Worm (Caenorhabditis elegans) whole organism, young adult: ENCODE results near the gene amx-1.

Source experiments
- B0035.1 ChIP-seq: sonication (generic microtip); optimal IDR thresholded peaks from 2 replicates; lab custom pipeline; 2016; ENCODE audit warnings: missing genetic modification characterization, mild to moderate bottlenecking, missing compliant biosample characterization, missing genotype, missing genetic modification reagents
- B0336.3 ChIP-seq: fragments of 200-800 bp; sonication (Bioruptor generic); IDR thresholded peaks from 2 replicates; pipeline ENCODE4 v1.3.6; 2022; ENCODE audit warnings: missing genetic modification characterization, missing compliant biosample characterization
- F10E7.11 ChIP-seq: sonication (generic microtip); optimal IDR thresholded peaks from 2 replicates; lab custom pipeline; 2017; ENCODE audit warnings: mild to moderate bottlenecking, missing genetic modification characterization, moderate library complexity, missing compliant biosample characterization
- F23B12.7 ChIP-seq: sonication (generic microtip); optimal IDR thresholded peaks from 2 replicates; lab custom pipeline; 2017; ENCODE audit warnings: missing genetic modification characterization, mild to moderate bottlenecking, missing compliant biosample characterization, antibody characterized with exemption, moderate library complexity; ENCODE audit not compliant: insufficient read depth
- F33H1.4 ChIP-seq: fragments of 200-800 bp; sonication (Bioruptor generic); IDR thresholded peaks from 2 replicates; pipeline ENCODE4 v1.3.6; 2022; ENCODE audit warnings: missing genetic modification reagents, missing genetic modification characterization, missing compliant biosample characterization
- F37B4.10 ChIP-seq: fragments of 200-800 bp; sonication (Bioruptor generic); IDR thresholded peaks from 2 replicates; pipeline ENCODE4 v1.3.6; 2022; ENCODE audit warnings: missing genetic modification characterization, missing compliant biosample characterization
- F55B11.4 ChIP-seq: sonication (generic microtip); optimal IDR thresholded peaks from 2 replicates; lab custom pipeline; 2016; ENCODE audit warnings: missing compliant biosample characterization, missing genetic modification characterization, borderline replicate concordance; ENCODE audit not compliant: insufficient read depth
- F57A8.1 ChIP-seq: fragments of 200-800 bp; sonication (Bioruptor generic); optimal IDR thresholded peaks from 2 replicates; lab custom pipeline; 2018; ENCODE audit warnings: mild to moderate bottlenecking, missing genetic modification characterization, moderate library complexity, missing compliant biosample characterization
- T07F8.4 ChIP-seq: sonication (generic microtip); optimal IDR thresholded peaks from 2 replicates; lab custom pipeline; 2016; ENCODE audit warnings: mild to moderate bottlenecking, missing genetic modification characterization, moderate library complexity, missing compliant biosample characterization
- Y53F4B.3 ChIP-seq: fragments of 200-800 bp; sonication (Bioruptor generic); IDR thresholded peaks from 2 replicates; pipeline ENCODE4 v1.3.6; 2022; ENCODE audit warnings: missing genetic modification reagents, missing genetic modification characterization, missing compliant biosample characterization
- Y56A3A.18 ChIP-seq: fragments of 200-800 bp; sonication (Bioruptor generic); IDR thresholded peaks from 2 replicates; pipeline ENCODE4 v1.3.6; 2022; ENCODE audit warnings: missing genetic modification reagents, missing genetic modification characterization, missing compliant biosample characterization
- Y67H2A.10 ChIP-seq: fragments of 200-800 bp; sonication (Bioruptor generic); conservative IDR thresholded peaks from 2 replicates; pipeline ENCODE4 v1.3.6; 2022; ENCODE audit warnings: missing genetic modification reagents, missing genetic modification characterization, missing compliant biosample characterization
- ama-1 ChIP-seq, 3 experiments: fragments of 150-350 bp in 1 of 3; sonication (generic microtip) in 2 of 3; optimal IDR thresholded peaks; 2 replicates each; lab custom pipeline; 2014 to 2018; ENCODE audit warnings: missing biosample characterization in 2 of 3, missing genetic modification characterization in 2 of 3, missing genetic modification reagents in 2 of 3
- aptf-3 ChIP-seq: fragments of 200-800 bp; sonication (Bioruptor generic); IDR thresholded peaks from 2 replicates; pipeline ENCODE4 v1.3.6; 2022; ENCODE audit warnings: missing genetic modification characterization, missing compliant biosample characterization
- athp-1 ChIP-seq: sonication (generic microtip); optimal IDR thresholded peaks from 2 replicates; lab custom pipeline; 2017; ENCODE audit warnings: mild to moderate bottlenecking, missing genetic modification characterization, missing compliant biosample characterization
- attf-5 ChIP-seq: fragments of 200-800 bp; sonication (Bioruptor generic); optimal IDR thresholded peaks from 2 replicates; lab custom pipeline; 2018; ENCODE audit warnings: mild to moderate bottlenecking, missing genetic modification characterization, missing compliant biosample characterization
- bed-2 ChIP-seq: fragments of 200-800 bp; sonication (Bioruptor generic); IDR thresholded peaks from 2 replicates; pipeline ENCODE4 v1.3.6; 2022; ENCODE audit warnings: missing genetic modification reagents, missing genetic modification characterization, missing compliant biosample characterization
- ccch-3 ChIP-seq: fragments of 200-800 bp; sonication (Bioruptor generic); optimal IDR thresholded peaks from 2 replicates; lab custom pipeline; 2018; ENCODE audit warnings: mild to moderate bottlenecking, missing genetic modification characterization, missing compliant biosample characterization
- ceh-100 ChIP-seq: fragments of 200-800 bp; sonication (Bioruptor generic); IDR thresholded peaks from 2 replicates; pipeline ENCODE4 v1.3.6; 2022; ENCODE audit warnings: missing genetic modification reagents, missing genetic modification characterization, missing compliant biosample characterization
- ceh-79 ChIP-seq: sonication (generic microtip); optimal IDR thresholded peaks from 2 replicates; lab custom pipeline; 2017; ENCODE audit warnings: mild to moderate bottlenecking, missing genetic modification characterization, missing compliant biosample characterization
- chd-7 ChIP-seq: sonication (generic microtip); optimal IDR thresholded peaks from 2 replicates; lab custom pipeline; 2016; ENCODE audit warnings: mild to moderate bottlenecking, missing genetic modification characterization, moderate library complexity, missing compliant biosample characterization
- dpl-1 ChIP-seq: fragments of 150-350 bp; optimal IDR thresholded peaks from 2 replicates; lab custom pipeline; 2014; ENCODE audit warnings: missing biosample characterization, missing genetic modification reagents, missing genetic modification characterization
- egl-18 ChIP-seq: fragments of 200-800 bp; sonication (Bioruptor generic); IDR thresholded peaks from 2 replicates; pipeline ENCODE4 v1.3.6; 2022; ENCODE audit warnings: missing genetic modification reagents, missing genetic modification characterization, missing compliant biosample characterization
- ets-4 ChIP-seq: fragments of 200-800 bp; sonication (Bioruptor generic); optimal IDR thresholded peaks from 2 replicates; lab custom pipeline; 2018; ENCODE audit warnings: mild to moderate bottlenecking, missing genetic modification characterization, missing compliant biosample characterization
- hmg-1.2 ChIP-seq: fragments of 200-800 bp; sonication (Bioruptor generic); IDR thresholded peaks from 2 replicates; pipeline ENCODE4 v1.3.6; 2022; ENCODE audit warnings: missing genetic modification reagents, missing genetic modification characterization, missing compliant biosample characterization
- lag-1 ChIP-seq: fragments of 200-800 bp; sonication (Bioruptor generic); IDR thresholded peaks from 2 replicates; pipeline ENCODE4 v1.3.6; 2022; ENCODE audit warnings: missing genetic modification reagents, missing genetic modification characterization, missing compliant biosample characterization
- let-526 ChIP-seq: fragments of 200-800 bp; sonication (Bioruptor generic); IDR thresholded peaks from 2 replicates; pipeline ENCODE4 v1.3.6; 2022; ENCODE audit warnings: missing genetic modification reagents, missing genetic modification characterization, missing compliant biosample characterization
- lsy-27 ChIP-seq: sonication (generic microtip); optimal IDR thresholded peaks from 2 replicates; lab custom pipeline; 2017; ENCODE audit warnings: missing genetic modification characterization, mild to moderate bottlenecking, missing compliant biosample characterization, antibody characterized with exemption, missing genotype, borderline replicate concordance; ENCODE audit not compliant: insufficient read depth
- madf-3 ChIP-seq: fragments of 200-800 bp; sonication (Bioruptor generic); IDR thresholded peaks from 2 replicates; pipeline ENCODE4 v1.3.6; 2022; ENCODE audit warnings: missing genetic modification reagents, missing genetic modification characterization, missing compliant biosample characterization
- madf-6 ChIP-seq: fragments of 200-800 bp; sonication (Bioruptor generic); IDR thresholded peaks from 2 replicates; pipeline ENCODE4 v1.3.6; 2022; ENCODE audit warnings: missing genetic modification reagents, missing genetic modification characterization, missing compliant biosample characterization
- mcd-1 ChIP-seq: fragments of 200-800 bp; sonication (Bioruptor generic); IDR thresholded peaks from 2 replicates; pipeline ENCODE4 v1.3.6; 2022; ENCODE audit warnings: missing genetic modification reagents, missing genetic modification characterization, missing compliant biosample characterization
- mes-4 ChIP-seq: sonication (generic microtip); optimal IDR thresholded peaks from 2 replicates; lab custom pipeline; 2016; ENCODE audit warnings: missing genotype, missing genetic modification characterization, missing compliant biosample characterization
- mxl-1 ChIP-seq: sonication (generic microtip); optimal IDR thresholded peaks from 2 replicates; lab custom pipeline; 2016; ENCODE audit warnings: missing genetic modification characterization, missing compliant biosample characterization
- nfya-1 ChIP-seq: sonication (generic microtip); optimal IDR thresholded peaks from 2 replicates; lab custom pipeline; 2017; ENCODE audit warnings: antibody characterized with exemption, missing compliant biosample characterization, missing genetic modification characterization, borderline replicate concordance; ENCODE audit not compliant: insufficient read depth
- nhr-179 ChIP-seq: sonication (generic microtip); optimal IDR thresholded peaks from 2 replicates; lab custom pipeline; 2016; ENCODE audit warnings: mild to moderate bottlenecking, missing genetic modification characterization, missing compliant biosample characterization
- nhr-80 ChIP-seq: sonication (generic microtip); optimal IDR thresholded peaks from 2 replicates; lab custom pipeline; 2016; ENCODE audit warnings: missing genetic modification characterization, missing compliant biosample characterization
- nhr-90 ChIP-seq: sonication (generic microtip); optimal IDR thresholded peaks from 2 replicates; lab custom pipeline; 2016; ENCODE audit warnings: missing genotype, mild to moderate bottlenecking, missing genetic modification characterization, missing compliant biosample characterization
- pha-4 ChIP-seq: fragments of 150-350 bp; sonication (generic microtip); optimal IDR thresholded peaks from 2 replicates; lab custom pipeline; 2014; ENCODE audit warnings: missing biosample characterization, missing genetic modification reagents, missing genetic modification characterization
- snpc-3.4 ChIP-seq: sonication (generic microtip); optimal IDR thresholded peaks from 2 replicates; lab custom pipeline; 2017; ENCODE audit warnings: missing genetic modification characterization, mild to moderate bottlenecking, missing compliant biosample characterization, antibody characterized with exemption, moderate library complexity, missing genotype, missing genetic modification reagents
- somi-1 ChIP-seq: fragments of 200-800 bp; sonication (Bioruptor generic); optimal IDR thresholded peaks from 2 replicates; lab custom pipeline; 2018; ENCODE audit warnings: mild to moderate bottlenecking, missing genetic modification characterization, missing compliant biosample characterization
- tbp1 ChIP-seq: fragments of 200-800 bp; sonication (Bioruptor generic); optimal IDR thresholded peaks from 2 replicates; lab custom pipeline; 2018; ENCODE audit warnings: mild to moderate bottlenecking, missing genetic modification characterization, missing compliant biosample characterization
- tlf-1 ChIP-seq: fragments of 200-800 bp; sonication (Bioruptor generic); optimal IDR thresholded peaks from 2 replicates; lab custom pipeline; 2018; ENCODE audit warnings: mild to moderate bottlenecking, missing genetic modification characterization, missing compliant biosample characterization
- zfh-2 ChIP-seq: fragments of 200-800 bp; sonication (Bioruptor generic); conservative IDR thresholded peaks from 2 replicates; pipeline ENCODE4 v1.3.6; 2022; ENCODE audit warnings: missing genetic modification reagents, missing genetic modification characterization, missing compliant biosample characterization
- zim-3 ChIP-seq: sonication (generic microtip); optimal IDR thresholded peaks from 2 replicates; lab custom pipeline; 2017; ENCODE audit warnings: mild to moderate bottlenecking, missing genetic modification characterization, moderate library complexity, missing compliant biosample characterization
- ztf-18 ChIP-seq: sonication (generic microtip); optimal IDR thresholded peaks from 2 replicates; lab custom pipeline; 2016; ENCODE audit warnings: missing genotype, mild to moderate bottlenecking, missing genetic modification characterization, missing compliant biosample characterization

amx-1 gene

ce11 chrIII:3783914-3784313, 38.3 kb upstream of the amx-1 start (continued):
- TF ChIP-seq ama-1 (optimal IDR thresholded peaks at IDR 0.05; lab: Kevin White, UChicago) (no peak), ama-1 (GFP tag; optimal IDR thresholded peaks at IDR 0.05; lab: Kevin White, UChicago) (no peak), ccch-3 (no peak)

ce11 chrIII:3785094-3785493, 37.1 kb upstream of the amx-1 start:
- TF ChIP-seq F23B12.7 (tag; lab: Kevin White, UChicago) (no peak), nhr-80 (peak; percentile 44), somi-1 (no peak)

- TF ChIP-seq Y56A3A.18 (no peak), madf-6 (GFP tag; lab: Robert Waterston, UW) (no peak), lsy-27 (tag; lab: Kevin White, UChicago) (no peak), mes-4 (tag; lab: Kevin White, UChicago) (no peak), chd-7 (tag; lab: Kevin White, UChicago) (no peak), mcd-1 (peak; percentile 56), hmg-1.2 (GFP tag; lab: Robert Waterston, UW) (peak; percentile 73), egl-18 (GFP tag; lab: Robert Waterston, UW) (no peak), pha-4 (tag; lab: Kevin White, UChicago) (no peak), F10E7.11 (tag; lab: Kevin White, UChicago) (no peak), Y53F4B.3 (GFP tag; lab: Robert Waterston, UW) (no peak), lag-1 (GFP tag; lab: Robert Waterston, UW) (no peak), F57A8.1 (no peak), dpl-1 (GFP tag; lab: Kevin White, UChicago) (no peak), Y67H2A.10 (GFP tag; lab: Robert Waterston, UW) (no peak), F23B12.7 (tag; lab: Kevin White, UChicago) (no peak), B0336.3 (GFP tag; lab: Robert Waterston, UW) (peak; percentile 61; the same call in 1 of the 2 replicates), ceh-79 (tag; lab: Kevin White, UChicago) (no peak), nfya-1 (tag; lab: Kevin White, UChicago) (no peak), attf-5 (GFP tag; lab: Kevin White, UChicago) (peak; percentile 45), zim-3 (tag; lab: Kevin White, UChicago) (no peak), snpc-3.4 (tag; lab: Kevin White, UChicago) (no peak), zfh-2 (GFP tag; lab: Robert Waterston, UW) (peak; percentile 74), F33H1.4 (GFP tag; lab: Robert Waterston, UW) (no peak), F55B11.4 (tag; lab: Kevin White, UChicago) (no peak), aptf-3 (no peak), tlf-1 (GFP tag; lab: Kevin White, UChicago) (no peak), let-526 (GFP tag; lab: Robert Waterston, UW) (no peak), nhr-179 (tag; lab: Kevin White, UChicago) (no peak), madf-3 (no peak), bed-2 (no peak), ceh-100 (GFP tag; lab: Robert Waterston, UW) (no peak), tbp1 (GFP tag; lab: Kevin White, UChicago) (peak; percentile 5), mxl-1 (tag; lab: Kevin White, UChicago) (no peak), F37B4.10 (GFP tag; lab: Robert Waterston, UW) (no peak), athp-1 (tag; lab: Kevin White, UChicago) (no peak), ets-4 (GFP tag; lab: Kevin White, UChicago) (no peak), T07F8.4 (tag; lab: Kevin White, UChicago) (no peak), nhr-90 (tag; lab: Kevin White, UChicago) (no peak), ztf-18 (tag; lab: Kevin White, UChicago) (no peak), B0035.1 (tag; lab: Kevin White, UChicago) (no peak)
These were observed 35.7 kb upstream of the amx-1 start, which contains the start of gene acy-3 for ce11 chrIII:3786427-3786935. Gene acy-3, minus strand, starts transcription at chrIII:3786477.
